Fruit fly (Drosophila melanogaster) whole organism, adult: ENCODE data around the gene wol.

Experiments
- CG1620 ChIP-seq: fragments of 200-800 bp; sonication (Bioruptor generic); optimal IDR thresholded peaks from 2 replicates; lab custom pipeline; 2016; ENCODE audit warnings: missing biosample characterization, missing genetic modification characterization
- CG33017 ChIP-seq: fragments of 200-800 bp; sonication (Bioruptor generic); optimal IDR thresholded peaks from 2 replicates; lab custom pipeline; 2018; ENCODE audit warnings: missing biosample characterization, mild to moderate bottlenecking, missing genetic modification characterization, moderate library complexity
- CG5204 ChIP-seq: fragments of 200-800 bp; sonication (Bioruptor generic); optimal IDR thresholded peaks from 2 replicates; lab custom pipeline; 2016; ENCODE audit warnings: missing biosample characterization, missing genetic modification characterization
- CG7045 ChIP-seq: fragments of 200-800 bp; sonication (Bioruptor generic); optimal IDR thresholded peaks from 2 replicates; lab custom pipeline; 2017; ENCODE audit warnings: missing biosample characterization, mild to moderate bottlenecking, missing genetic modification characterization
- CG7101 ChIP-seq: fragments of 200-800 bp; sonication (Bioruptor generic); optimal IDR thresholded peaks from 2 replicates; lab custom pipeline; 2018; ENCODE audit warnings: missing biosample characterization, mild to moderate bottlenecking, missing genetic modification characterization, moderate library complexity
- Crg-1 ChIP-seq: fragments of 200-800 bp; sonication (Bioruptor generic); optimal IDR thresholded peaks from 2 replicates; lab custom pipeline; 2016; ENCODE audit warnings: missing biosample characterization, missing genetic modification characterization
- Mnt ChIP-seq: fragments of 200-800 bp; sonication (Bioruptor generic); optimal IDR thresholded peaks from 2 replicates; lab custom pipeline; 2016; ENCODE audit warnings: missing biosample characterization, mild to moderate bottlenecking, missing genetic modification characterization
- cic ChIP-seq: fragments of 200-800 bp; sonication (Bioruptor generic); optimal IDR thresholded peaks from 2 replicates; lab custom pipeline; 2017; ENCODE audit warnings: missing biosample characterization, mild to moderate bottlenecking, missing genetic modification characterization, moderate library complexity
- cnc ChIP-seq, 2 experiments: fragments of >200 bp; optimal IDR thresholded peaks; 2 replicates each; lab custom pipeline; 2017
- kay ChIP-seq: fragments of 200-800 bp; sonication (Bioruptor generic); peaks from one replicate; lab custom pipeline; 2016; ENCODE audit warnings: missing biosample characterization, missing genetic modification characterization, borderline replicate concordance
- ovo ChIP-seq: fragments of 200-800 bp; sonication (Bioruptor generic); optimal IDR thresholded peaks from 2 replicates; lab custom pipeline; 2016; ENCODE audit warnings: missing biosample characterization, missing genetic modification characterization
- toe ChIP-seq: fragments of 200-800 bp; sonication (Bioruptor generic); optimal IDR thresholded peaks from 2 replicates; lab custom pipeline; 2016; ENCODE audit warnings: missing biosample characterization, missing genetic modification characterization

DNA sequence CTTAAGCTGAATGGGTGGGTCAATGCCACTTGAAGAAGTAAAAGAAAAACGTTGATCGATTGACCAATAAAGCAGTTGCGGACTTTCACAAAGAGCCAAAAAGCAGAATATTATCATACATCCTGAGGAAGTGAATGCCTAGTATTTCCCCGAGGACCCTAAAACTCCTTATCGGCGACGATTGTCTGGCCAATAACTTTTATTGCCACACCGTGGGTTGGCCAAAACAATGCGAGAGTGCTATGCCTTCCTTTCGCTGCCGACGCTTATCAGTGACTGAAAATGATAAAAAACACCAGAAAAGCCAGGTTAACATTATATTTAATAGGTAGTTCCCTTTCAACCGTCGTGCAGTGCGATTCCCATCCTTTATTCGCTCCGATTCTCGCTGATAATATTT is 49.1 kb upstream of the wol start, which contains the start of gene Mur29B:
- TF ChIP-seq CG33017 (no peak), cic (no peak), CG7045 (GFP tag; lab: Kevin White, UChicago) (no peak), cnc (optimal IDR thresholded peaks at IDR 0.05; lab: Kevin White, UChicago) (no peak), ovo (GFP tag; lab: Kevin White, UChicago) (no peak), kay (GFP tag; lab: Kevin White, UChicago) (peak; percentile 65), Mnt (GFP tag; lab: Kevin White, UChicago) (no peak), CG5204 (GFP tag; lab: Kevin White, UChicago) (no peak), CG1620 (no peak), Crg-1 (GFP tag; lab: Kevin White, UChicago) (no peak), CG7101 (tag; lab: Kevin White, UChicago) (no peak), toe (GFP tag; lab: Kevin White, UChicago) (no peak)
